Worm (Caenorhabditis elegans): ENCODE measurements around the gene C25H3.7.

- TF ChIP-seq tbx-7 (tag; optimal IDR thresholded peaks at IDR 0.05) (no peak), hlh-6 (tag; optimal IDR thresholded peaks at IDR 0.05) (no peak), dve-1 (tag; optimal IDR thresholded peaks at IDR 0.05) (no peak), ceh-18 (tag; optimal IDR thresholded peaks at IDR 0.05) (no peak), fax-1 (tag; optimal IDR thresholded peaks at IDR 0.05) (no peak), nfya-1 (tag; optimal IDR thresholded peaks at IDR 0.05) (no peak), syd-9 (tag; optimal IDR thresholded peaks at IDR 0.05) (no peak), pqm-1 (tag; optimal IDR thresholded peaks at IDR 0.05) (no peak), lin-11 (tag; optimal IDR thresholded peaks at IDR 0.05) (no peak), ceh-14 (tag; optimal IDR thresholded peaks at IDR 0.05) (no peak), ama-1 (optimal IDR thresholded peaks at IDR 0.05) (no peak), pros-1 (tag; optimal IDR thresholded peaks at IDR 0.05) (no peak)
Observed at ce11 chrII:5628326-5628818, 40.4 kb downstream of the C25H3.7 start, which contains the start of gene F59E12.15.
